Worm (Caenorhabditis elegans): ENCODE results near the gene T02B11.6.
"Not testable (repeated sequence)": the region's sequence is repeated elsewhere in the genome, so short reads cannot be mapped to it uniquely, and the experiment has no call there.

DNA sequence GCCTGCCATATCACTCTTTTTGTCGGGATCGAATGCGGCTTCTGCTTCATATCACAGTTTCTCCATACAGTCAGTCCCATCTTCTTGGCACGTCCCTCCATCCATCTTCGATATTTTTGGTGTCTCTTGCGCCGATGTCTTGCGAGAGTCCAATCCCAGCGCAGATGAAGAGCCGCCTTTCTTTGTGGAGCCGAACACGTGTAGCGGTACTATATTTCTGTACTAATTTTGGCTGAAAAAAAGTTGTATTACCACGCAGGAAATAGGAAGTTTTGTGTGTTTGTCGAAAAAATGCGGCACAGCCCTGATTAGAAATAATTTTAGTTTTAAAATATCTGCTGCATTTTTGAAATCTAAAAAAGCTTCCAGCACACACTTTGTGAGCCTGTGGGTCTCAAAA lies 46.0 kb downstream of the T02B11.6 start, which contains the start of gene K09C6.8:
- not testable (repeated sequence) for TF ChIP-seq elt-1 (tag; optimal IDR thresholded peaks at IDR 0.05); ama-1 (optimal IDR thresholded peaks at IDR 0.05); alr-1 (tag; optimal IDR thresholded peaks at IDR 0.05); dmd-4 (tag; optimal IDR thresholded peaks at IDR 0.05); ZK546.5 (tag; optimal IDR thresholded peaks at IDR 0.05); fos-1 (tag; optimal IDR thresholded peaks at IDR 0.05); nhr-10 (tag; optimal IDR thresholded peaks at IDR 0.05); nhr-23 (tag; optimal IDR thresholded peaks at IDR 0.05); unc-62 (GFP tag; optimal IDR thresholded peaks at IDR 0.05); nhr-6 (tag; optimal IDR thresholded peaks at IDR 0.05); nhr-21 (tag; optimal IDR thresholded peaks at IDR 0.05); unc-55 (GFP tag; optimal IDR thresholded peaks at IDR 0.05); Y55F3AM.14 (GFP tag; optimal IDR thresholded peaks at IDR 0.05)
